Worm (Caenorhabditis elegans) whole organism, L4/young adult: ENCODE measurements around the gene zmp-5.

Experiments used
- W03F9.2 ChIP-seq: fragments of 150-350 bp; optimal IDR thresholded peaks from 2 replicates; lab custom pipeline; 2014; ENCODE audit warnings: missing biosample characterization, missing genetic modification characterization
- dao-5 ChIP-seq: sonication (generic microtip); optimal IDR thresholded peaks from 2 replicates; lab custom pipeline; 2016; ENCODE audit warnings: missing genotype, missing genetic modification characterization, moderate library complexity, missing compliant biosample characterization
- him-1 ChIP-seq: sonication (generic microtip); optimal IDR thresholded peaks from 2 replicates; lab custom pipeline; 2016; ENCODE audit warnings: missing genotype, missing genetic modification reagents, missing genetic modification characterization, missing compliant biosample characterization

- no peak for TF ChIP-seq him-1
- no peak for TF ChIP-seq dao-5
- no peak for TF ChIP-seq W03F9.2 (tag; lab: Kevin White, UChicago)
These were observed 44.3 kb upstream of the zmp-5 start for ce11 chrX:12602611-12603010.
